Worm (Caenorhabditis elegans) whole organism, midembryonic: Measurements from ENCODE around the gene F29B9.12.

Experiments
- T22C8.4 ChIP-seq: fragments of 200-800 bp; sonication (Bioruptor generic); IDR thresholded peaks from 2 replicates; pipeline ENCODE4 v1.3.6; 2022; ENCODE audit warnings: missing genetic modification characterization, missing compliant biosample characterization
- cog-1 ChIP-seq: sonication (generic microtip); optimal IDR thresholded peaks from 2 replicates; lab custom pipeline; 2016; ENCODE audit warnings: missing genetic modification characterization, missing compliant biosample characterization
- flt-1 ChIP-seq: fragments of 200-800 bp; sonication (Bioruptor generic); IDR thresholded peaks from 2 replicates; pipeline ENCODE4 v1.3.6; 2022; ENCODE audit warnings: missing genetic modification characterization, missing compliant biosample characterization
- klf-2 ChIP-seq: fragments of 200-800 bp; sonication (Bioruptor generic); conservative IDR thresholded peaks from 2 replicates; pipeline ENCODE4 v1.3.6; 2022; ENCODE audit warnings: missing genetic modification reagents, missing genetic modification characterization, missing compliant biosample characterization
- med-1 ChIP-seq: sonication (generic microtip); optimal IDR thresholded peaks from 2 replicates; lab custom pipeline; 2017; ENCODE audit warnings: missing genetic modification characterization, mild to moderate bottlenecking, missing compliant biosample characterization, antibody characterized with exemption, missing genetic modification reagents; ENCODE audit not compliant: insufficient read depth
- ref-1 ChIP-seq: fragments of 200-800 bp; sonication (Bioruptor generic); conservative IDR thresholded peaks from 2 replicates; pipeline ENCODE4 v1.3.6; 2022; ENCODE audit warnings: missing genetic modification reagents, missing genetic modification characterization, missing compliant biosample characterization
- tab-1 ChIP-seq: fragments of 200-800 bp; sonication (Bioruptor generic); IDR thresholded peaks from 2 replicates; pipeline ENCODE4 v1.3.6; 2022; ENCODE audit warnings: missing genetic modification characterization, missing compliant biosample characterization
- ztf-23 ChIP-seq: fragments of 200-800 bp; sonication (Bioruptor generic); IDR thresholded peaks from 2 replicates; pipeline ENCODE4 v1.3.6; 2022; ENCODE audit warnings: missing genetic modification reagents, missing genetic modification characterization, missing compliant biosample characterization
- ztf-29 ChIP-seq: fragments of 200-800 bp; sonication (Bioruptor generic); IDR thresholded peaks from 2 replicates; pipeline ENCODE4 v1.3.6; 2022; ENCODE audit warnings: missing genetic modification reagents, missing genetic modification characterization, missing compliant biosample characterization

Gene F29B9.12

DNA sequence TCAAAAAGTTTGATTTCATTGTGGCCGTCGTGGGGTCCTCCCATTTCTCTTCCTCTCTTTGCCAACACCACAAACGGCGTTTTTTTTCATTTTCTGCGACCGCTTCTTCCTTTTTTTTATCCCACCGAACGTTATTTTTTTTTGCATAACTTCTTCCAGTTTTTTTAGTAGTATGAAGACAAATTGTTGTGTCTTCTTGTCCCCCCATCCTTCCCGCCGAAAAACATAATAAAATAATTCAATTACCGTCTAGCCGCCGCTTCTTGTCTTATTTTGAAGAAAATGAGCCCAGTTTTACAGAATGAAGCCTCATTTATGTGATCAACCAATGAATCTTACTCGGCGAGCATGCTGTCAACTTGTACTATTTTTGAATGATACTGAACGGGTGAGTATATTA is at the start of gene F29B9.12:
Gene F29B9.12, plus strand, starts transcription at position 301 of the 400 bp plus-strand sequence.
- TF ChIP-seq T22C8.4 (no peak), ref-1 (no peak), med-1 (no peak), cog-1 (tag; lab: Kevin White, UChicago) (no peak), ztf-29 (no peak), ztf-23 (no peak), flt-1 (GFP tag; lab: Robert Waterston, UW) (no peak), tab-1 (GFP tag; lab: Robert Waterston, UW) (no peak), klf-2 (GFP tag; lab: Robert Waterston, UW) (no peak)

DNA sequence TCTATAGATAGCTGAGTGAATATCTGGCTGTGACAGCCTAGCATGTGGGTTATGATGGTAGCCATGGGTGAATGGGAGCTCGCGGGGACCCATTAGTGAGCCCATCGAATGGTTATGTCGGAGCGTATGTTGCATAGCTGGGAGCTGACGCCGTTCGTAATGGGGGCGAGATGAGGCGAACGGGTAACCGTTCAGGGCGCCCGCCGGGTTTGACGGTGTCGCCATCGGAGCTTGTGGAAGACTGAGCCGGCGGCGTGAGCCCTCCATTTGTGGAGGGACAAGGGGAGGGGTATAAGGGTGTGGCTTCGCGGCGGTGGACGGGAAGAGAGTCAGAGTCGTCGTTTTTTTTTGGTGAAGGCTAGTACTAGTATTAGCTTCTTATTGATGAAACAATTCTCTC is 45.5 kb upstream of the F29B9.12 start:
- no peak for TF ChIP-seq tab-1 (GFP tag; lab: Robert Waterston, UW)
- no peak for TF ChIP-seq ref-1
- TF ChIP-seq cog-1 (tag; lab: Kevin White, UChicago), result no peak
- no peak for TF ChIP-seq ztf-29
- TF ChIP-seq flt-1 (GFP tag; lab: Robert Waterston, UW), result no peak
- TF ChIP-seq ztf-23, result no peak
- no peak for TF ChIP-seq T22C8.4
- no peak for TF ChIP-seq klf-2 (GFP tag; lab: Robert Waterston, UW)

DNA sequence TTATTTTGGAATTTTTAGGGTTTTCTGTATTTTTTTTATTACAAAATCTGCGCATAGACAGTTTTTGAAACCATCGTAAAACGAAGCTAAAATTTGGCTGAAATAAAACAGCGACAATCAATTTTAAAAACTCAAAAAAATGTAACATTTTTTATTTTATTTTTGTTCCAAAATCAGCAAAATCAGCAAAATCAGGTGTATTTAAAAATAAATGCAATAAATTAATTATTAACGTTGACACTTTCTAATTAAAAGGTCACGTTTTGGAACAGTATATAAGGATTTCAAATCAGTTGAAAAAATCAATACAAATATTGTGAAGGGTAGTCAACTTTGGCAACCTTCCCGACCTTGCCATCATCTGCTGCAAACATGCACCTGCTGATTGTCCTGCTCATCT is 35.9 kb upstream of the F29B9.12 start, which contains the start of gene R105.1:
Gene R105.1, plus strand, starts transcription at position 301 of the 400 bp plus-strand sequence.
- TF ChIP-seq ref-1 (no peak), klf-2 (GFP tag; lab: Robert Waterston, UW) (no peak), ztf-29 (no peak), T22C8.4 (no peak), tab-1 (GFP tag; lab: Robert Waterston, UW) (no peak), cog-1 (tag; lab: Kevin White, UChicago) (no peak), med-1 (no peak), ztf-23 (no peak), flt-1 (GFP tag; lab: Robert Waterston, UW) (no peak)

DNA sequence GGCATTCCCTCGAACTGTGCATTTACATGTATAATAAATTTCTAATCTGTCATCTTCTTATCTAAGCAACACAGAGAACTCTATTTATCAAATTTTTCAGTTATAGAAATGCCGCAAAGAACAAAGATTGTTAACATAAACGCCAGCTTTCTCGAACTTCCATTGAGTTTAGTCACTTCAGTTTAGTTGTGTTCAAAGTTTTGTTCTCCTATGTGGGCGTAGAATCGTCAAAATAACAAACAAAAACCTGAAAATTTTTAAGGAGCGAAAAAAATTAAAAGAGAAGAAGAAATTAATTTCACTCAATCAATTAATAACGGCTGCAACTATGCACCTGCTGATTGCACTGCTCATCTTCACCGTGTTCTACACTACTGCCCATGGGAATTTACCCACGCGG is 33.3 kb upstream of the F29B9.12 start, which contains the start of gene R105.5:
Gene R105.5, plus strand, starts transcription at position 301 of the 400 bp plus-strand sequence.
- TF ChIP-seq tab-1 (GFP tag; lab: Robert Waterston, UW) (no peak), cog-1 (tag; lab: Kevin White, UChicago) (no peak), med-1 (no peak), ref-1 (no peak), flt-1 (GFP tag; lab: Robert Waterston, UW) (no peak), ztf-29 (no peak), ztf-23 (no peak)

DNA sequence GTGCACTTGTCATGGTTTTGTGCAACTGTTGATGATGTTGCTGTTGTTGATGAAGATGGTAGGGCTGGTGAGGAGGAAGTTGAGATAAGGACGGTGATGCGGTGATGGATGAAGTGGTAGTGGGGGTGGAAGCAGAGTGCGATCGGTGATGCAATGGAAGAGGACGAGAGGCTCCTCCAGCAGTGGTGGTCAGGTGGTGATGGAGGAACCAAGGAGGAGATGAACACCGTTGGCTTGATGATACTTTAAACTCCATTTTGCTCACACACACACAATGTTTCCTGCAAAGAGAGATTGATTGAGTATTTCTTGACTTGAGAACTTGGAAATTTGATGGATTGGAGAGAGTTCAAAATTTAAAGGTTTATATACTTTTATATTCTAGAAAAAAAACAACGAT is 31.5 kb upstream of the F29B9.12 start, which contains the start of gene F19C7.8:
Gene F19C7.8, minus strand, starts transcription at position 256 of the 400 bp plus-strand sequence.
- no peak for TF ChIP-seq cog-1 (tag; lab: Kevin White, UChicago)
- no peak for TF ChIP-seq flt-1 (GFP tag; lab: Robert Waterston, UW)
- TF ChIP-seq ztf-29, result no peak
- TF ChIP-seq klf-2 (GFP tag; lab: Robert Waterston, UW), result no peak
- no peak for TF ChIP-seq med-1
- TF ChIP-seq tab-1 (GFP tag; lab: Robert Waterston, UW), result no peak
- TF ChIP-seq ref-1, result no peak
- no peak for TF ChIP-seq T22C8.4
- no peak for TF ChIP-seq ztf-23

DNA sequence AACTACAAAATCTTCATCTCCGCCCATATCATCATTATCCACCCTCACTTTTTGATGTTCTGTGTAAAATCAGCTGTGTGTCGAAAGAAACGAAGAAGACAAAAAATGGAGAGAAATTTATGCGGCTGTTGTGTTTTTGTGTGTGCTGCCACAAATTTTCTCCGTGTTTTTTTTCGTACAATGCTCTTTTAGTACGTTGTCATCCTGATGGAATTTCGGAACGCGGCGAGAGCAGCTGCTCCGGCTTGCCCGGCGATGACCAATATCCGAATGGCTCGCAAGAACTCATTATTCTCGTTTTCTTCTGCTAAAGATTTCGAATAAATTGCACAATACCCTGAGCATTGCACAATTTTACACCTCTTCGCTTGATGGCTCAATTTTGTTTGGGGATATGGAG is 30.0 kb upstream of the F29B9.12 start:
- no peak for TF ChIP-seq T22C8.4
- no peak for TF ChIP-seq ztf-23
- no peak for TF ChIP-seq flt-1 (GFP tag; lab: Robert Waterston, UW)
- no peak for TF ChIP-seq tab-1 (GFP tag; lab: Robert Waterston, UW)
- TF ChIP-seq cog-1 (tag; lab: Kevin White, UChicago), result no peak
- no peak for TF ChIP-seq ztf-29
- no peak for TF ChIP-seq ref-1
- no peak for TF ChIP-seq med-1
- no peak for TF ChIP-seq klf-2 (GFP tag; lab: Robert Waterston, UW)

DNA sequence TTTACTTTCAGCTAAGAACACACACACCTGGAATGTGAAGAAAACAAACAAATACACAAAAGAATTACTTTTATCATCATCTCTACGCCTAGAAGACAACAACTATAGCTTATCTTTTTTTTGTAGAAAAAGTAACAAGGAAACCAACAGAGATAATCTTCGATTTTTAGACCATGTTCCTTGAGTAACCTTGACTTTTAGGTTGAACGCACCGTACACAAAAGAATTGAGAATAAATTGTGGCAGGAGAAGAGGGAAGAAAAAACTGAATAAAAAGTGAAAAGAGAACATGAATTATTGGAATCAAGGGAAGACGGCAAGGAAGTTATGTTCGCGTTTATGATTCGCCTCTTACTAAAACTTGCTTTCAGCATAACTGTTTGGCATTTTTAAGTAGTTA is 28.4 kb upstream of the F29B9.12 start:
- TF ChIP-seq tab-1 (GFP tag; lab: Robert Waterston, UW), result no peak
- no peak for TF ChIP-seq cog-1 (tag; lab: Kevin White, UChicago)
- no peak for TF ChIP-seq med-1
- no peak for TF ChIP-seq T22C8.4
- TF ChIP-seq ztf-23, result no peak
- TF ChIP-seq klf-2 (GFP tag; lab: Robert Waterston, UW), result no peak
- TF ChIP-seq ztf-29, result no peak
- TF ChIP-seq ref-1, result no peak
- no peak for TF ChIP-seq flt-1 (GFP tag; lab: Robert Waterston, UW)

DNA sequence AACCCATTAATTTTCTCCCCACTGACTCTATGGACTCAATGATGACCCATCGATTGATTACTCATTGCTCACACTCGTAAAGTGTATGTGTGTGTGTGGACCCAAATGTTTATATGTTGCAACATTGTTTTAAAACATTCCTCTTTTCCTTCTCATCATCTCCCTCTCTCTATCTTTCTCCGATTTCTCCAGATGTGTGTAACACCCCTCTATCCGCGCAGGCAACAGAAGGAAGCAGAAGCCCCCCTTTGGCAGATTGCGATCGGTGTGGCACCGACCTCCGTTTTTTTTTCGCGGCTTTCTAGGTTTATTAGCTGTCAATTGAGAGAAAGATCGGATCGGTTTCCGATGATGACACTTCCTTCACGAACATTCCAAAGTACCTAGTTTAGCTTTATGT is 25.8 kb upstream of the F29B9.12 start:
- TF ChIP-seq flt-1 (GFP tag; lab: Robert Waterston, UW), result no peak
- 0 out of 2 replicates have a peak, but pooled peaks have one; percentile 27 for TF ChIP-seq ref-1
- peak; percentile 68; the same call in 1 of the 2 replicates for TF ChIP-seq ztf-29
- TF ChIP-seq tab-1 (GFP tag; lab: Robert Waterston, UW), result no peak

DNA sequence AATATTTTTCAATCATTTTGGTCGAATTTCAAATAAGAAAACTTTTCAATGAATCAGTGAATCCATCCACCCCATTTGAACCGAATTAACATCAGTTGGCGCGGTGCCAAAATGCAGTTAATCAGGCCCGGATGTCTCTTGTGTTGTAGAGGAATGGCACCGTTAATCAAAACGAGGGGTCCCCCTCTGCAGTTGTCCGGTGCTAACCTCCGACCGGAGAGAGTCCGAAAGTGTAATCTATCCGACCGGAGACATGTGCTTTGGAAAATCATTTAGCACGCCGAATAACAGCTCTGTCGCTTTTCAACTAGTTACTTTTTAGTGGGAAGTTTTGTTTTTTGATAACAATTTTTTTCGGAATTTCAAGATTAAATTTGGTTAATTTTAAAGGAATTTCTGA is 24.1 kb upstream of the F29B9.12 start:
- TF ChIP-seq med-1 (no peak), cog-1 (tag; lab: Kevin White, UChicago) (no peak), ref-1 (no peak), klf-2 (GFP tag; lab: Robert Waterston, UW) (no peak), ztf-23 (no peak), T22C8.4 (no peak), flt-1 (GFP tag; lab: Robert Waterston, UW) (no peak), tab-1 (GFP tag; lab: Robert Waterston, UW) (no peak), ztf-29 (no peak)

DNA sequence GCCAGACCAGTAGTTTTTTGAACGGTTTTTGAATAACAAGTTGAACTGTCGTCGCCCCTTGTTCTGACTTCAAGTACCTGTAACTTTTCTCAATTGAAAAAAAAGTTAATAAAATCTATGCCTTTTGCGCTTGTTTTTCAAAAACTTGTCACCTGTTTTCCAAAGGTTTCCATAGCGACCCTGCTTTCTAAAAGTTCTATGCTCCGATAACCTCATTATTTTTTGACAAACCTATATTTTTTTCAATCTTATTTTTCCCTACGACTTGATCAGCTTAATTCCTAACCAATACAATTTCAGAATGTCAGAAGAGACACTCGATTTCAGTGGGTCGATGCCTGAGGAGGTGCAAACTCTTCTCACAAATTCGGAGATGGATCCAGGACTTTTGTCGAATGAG is 22.0 kb upstream of the F29B9.12 start, which contains the start of gene F29B9.8:
Gene F29B9.8, plus strand, starts transcription at position 301 of the 400 bp plus-strand sequence.
- TF ChIP-seq ref-1, result no peak
- TF ChIP-seq ztf-29, result no peak
- no peak for TF ChIP-seq med-1
- TF ChIP-seq flt-1 (GFP tag; lab: Robert Waterston, UW), result no peak
- TF ChIP-seq klf-2 (GFP tag; lab: Robert Waterston, UW), result no peak

DNA sequence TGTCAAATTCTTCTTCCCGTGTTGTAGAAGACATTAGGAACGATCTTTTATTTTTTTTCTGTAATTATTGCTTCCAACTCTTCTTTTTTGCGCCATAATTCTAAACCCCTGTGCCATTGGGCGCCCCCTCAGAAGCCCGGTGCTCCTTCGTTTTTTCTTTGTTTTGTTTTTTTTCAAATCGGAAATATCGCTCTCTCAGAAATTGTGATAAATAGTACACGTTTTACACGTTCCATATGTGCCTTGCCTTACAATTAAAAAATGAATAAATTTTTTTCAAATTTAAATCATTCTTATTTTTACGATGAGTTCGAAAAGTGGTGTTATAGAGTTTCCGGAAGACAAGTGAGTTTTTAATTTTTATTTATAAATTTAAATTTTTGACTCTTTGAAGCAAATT is 19.9 kb upstream of the F29B9.12 start, which contains the start of gene F29B9.7:
Gene F29B9.7, plus strand, starts transcription at position 301 of the 400 bp plus-strand sequence.
- TF ChIP-seq ref-1, result no peak
- no peak for TF ChIP-seq tab-1 (GFP tag; lab: Robert Waterston, UW)
- TF ChIP-seq flt-1 (GFP tag; lab: Robert Waterston, UW), result no peak
- TF ChIP-seq cog-1 (tag; lab: Kevin White, UChicago), result no peak
- TF ChIP-seq ztf-29, result no peak
- no peak for TF ChIP-seq klf-2 (GFP tag; lab: Robert Waterston, UW)
- no peak for TF ChIP-seq med-1
- no peak for TF ChIP-seq T22C8.4
- no peak for TF ChIP-seq ztf-23
